Worm (Caenorhabditis elegans) whole organism, L2 larva: Measurements from ENCODE around the gene C01G6.3.

Experiments
- C34F6.9 ChIP-seq: fragments of 150-350 bp; optimal IDR thresholded peaks from 2 replicates; lab custom pipeline; 2014; ENCODE audit warnings: missing biosample characterization, missing genetic modification characterization
- F13H6.1 ChIP-seq: sonication (generic microtip); optimal IDR thresholded peaks from 2 replicates; lab custom pipeline; 2016; ENCODE audit warnings: missing genetic modification characterization, missing compliant biosample characterization
- R02D3.7 ChIP-seq: fragments of 150-350 bp; optimal IDR thresholded peaks from 2 replicates; lab custom pipeline; 2014; ENCODE audit warnings: missing biosample characterization, missing genetic modification characterization
- Y55F3AM.14 ChIP-seq: fragments of 200-800 bp; sonication (Bioruptor generic); optimal IDR thresholded peaks from 2 replicates; lab custom pipeline; 2018; ENCODE audit warnings: mild to moderate bottlenecking, missing genetic modification characterization, missing compliant biosample characterization
- ZK546.5 ChIP-seq: sonication (generic microtip); optimal IDR thresholded peaks from 2 replicates; lab custom pipeline; 2017; ENCODE audit warnings: missing biosample characterization, missing genetic modification characterization
- alr-1 ChIP-seq: fragments of 150-350 bp; optimal IDR thresholded peaks from 2 replicates; lab custom pipeline; 2014; ENCODE audit warnings: missing biosample characterization, missing genetic modification characterization
- aly-2 ChIP-seq: fragments of 150-350 bp; optimal IDR thresholded peaks from 2 replicates; lab custom pipeline; 2014; ENCODE audit warnings: missing biosample characterization, missing genetic modification characterization
- ama-1 ChIP-seq: fragments of 150-350 bp; optimal IDR thresholded peaks from 2 replicates; lab custom pipeline; 2018; ENCODE audit warnings: inconsistent platforms
- blmp-1 ChIP-seq: sonication (generic microtip); optimal IDR thresholded peaks from 2 replicates; lab custom pipeline; 2017; ENCODE audit warnings: missing genetic modification characterization, mild to moderate bottlenecking, missing compliant biosample characterization, antibody characterized with exemption, moderate library complexity; ENCODE audit not compliant: insufficient read depth
- ceh-16 ChIP-seq: fragments of 150-350 bp; optimal IDR thresholded peaks from 2 replicates; lab custom pipeline; 2014; ENCODE audit warnings: missing biosample characterization, missing genetic modification characterization
- ceh-82 ChIP-seq: fragments of 150-350 bp; optimal IDR thresholded peaks from 2 replicates; lab custom pipeline; 2014; ENCODE audit warnings: missing biosample characterization, missing genetic modification characterization
- crh-2 ChIP-seq: sonication (generic microtip); optimal IDR thresholded peaks from 2 replicates; lab custom pipeline; 2017; ENCODE audit warnings: missing biosample characterization, missing genetic modification characterization
- dmd-4 ChIP-seq: sonication (generic microtip); optimal IDR thresholded peaks from 2 replicates; lab custom pipeline; 2017; ENCODE audit warnings: missing biosample characterization, missing genetic modification characterization
- egl-27 ChIP-seq: sonication (generic microtip); optimal IDR thresholded peaks from 3 replicates; lab custom pipeline; 2017; ENCODE audit warnings: missing biosample characterization, missing genetic modification reagents, missing genetic modification characterization
- elt-1 ChIP-seq: fragments of 150-350 bp; optimal IDR thresholded peaks from 2 replicates; lab custom pipeline; 2014; ENCODE audit warnings: missing biosample characterization, missing genetic modification characterization
- elt-3 ChIP-seq: sonication (generic microtip); optimal IDR thresholded peaks from 2 replicates; lab custom pipeline; 2017; ENCODE audit warnings: missing biosample characterization, missing genetic modification characterization
- fos-1 ChIP-seq: fragments of 150-350 bp; optimal IDR thresholded peaks from 2 replicates; lab custom pipeline; 2014; ENCODE audit warnings: missing biosample characterization, missing genetic modification characterization
- gmeb-1 ChIP-seq: fragments of 150-350 bp; optimal IDR thresholded peaks from 2 replicates; lab custom pipeline; 2014; ENCODE audit warnings: missing biosample characterization, missing genetic modification characterization
- lin-11 ChIP-seq: fragments of 150-350 bp; sonication (generic microtip); optimal IDR thresholded peaks from 2 replicates; lab custom pipeline; 2014; ENCODE audit warnings: missing biosample characterization, missing genetic modification characterization, inconsistent platforms, mixed read lengths
- lin-13 ChIP-seq: fragments of 150-350 bp; optimal IDR thresholded peaks from 2 replicates; lab custom pipeline; 2014; ENCODE audit warnings: missing biosample characterization, missing genetic modification reagents, missing genetic modification characterization
- lin-39 ChIP-seq: fragments of 150-350 bp; optimal IDR thresholded peaks from 2 replicates; lab custom pipeline; 2014; ENCODE audit warnings: missing biosample characterization, missing genetic modification reagents, missing genetic modification characterization
- lsy-2 ChIP-seq, 2 experiments: fragments of 150-350 bp in 1 of 2; sonication (generic microtip) in 1 of 2; optimal IDR thresholded peaks; 2 replicates each; lab custom pipeline; 2014 to 2017; ENCODE audit warnings: missing biosample characterization in 2 of 2, missing genetic modification characterization in 2 of 2
- mab-5 ChIP-seq: fragments of 150-350 bp; optimal IDR thresholded peaks from 2 replicates; lab custom pipeline; 2014; ENCODE audit warnings: missing biosample characterization, missing genetic modification characterization
- mbf-1 ChIP-seq: sonication (generic microtip); optimal IDR thresholded peaks from 2 replicates; lab custom pipeline; 2017; ENCODE audit warnings: missing biosample characterization, missing genetic modification characterization
- mdl-1 ChIP-seq, 2 experiments: fragments of 150-350 bp in 1 of 2; sonication (generic microtip) in 1 of 2; optimal IDR thresholded peaks; 2 replicates each; lab custom pipeline; 2017; ENCODE audit warnings: missing biosample characterization in 2 of 2, missing genetic modification characterization in 2 of 2
- nhr-10 ChIP-seq: sonication (generic microtip); optimal IDR thresholded peaks from 2 replicates; lab custom pipeline; 2017; ENCODE audit warnings: missing biosample characterization, missing genetic modification characterization
- nhr-11 ChIP-seq: fragments of 150-350 bp; optimal IDR thresholded peaks from 2 replicates; lab custom pipeline; 2014; ENCODE audit warnings: missing biosample characterization, missing genetic modification characterization
- nhr-12 ChIP-seq: fragments of 150-350 bp; optimal IDR thresholded peaks from 2 replicates; lab custom pipeline; 2014; ENCODE audit warnings: missing biosample characterization, missing genetic modification characterization
- nhr-129 ChIP-seq: fragments of 150-350 bp; optimal IDR thresholded peaks from 2 replicates; lab custom pipeline; 2014; ENCODE audit warnings: missing biosample characterization, missing genetic modification characterization
- nhr-21 ChIP-seq: fragments of 150-350 bp; optimal IDR thresholded peaks from 2 replicates; lab custom pipeline; 2014; ENCODE audit warnings: missing biosample characterization, missing genetic modification characterization
- nhr-23 ChIP-seq: fragments of 150-350 bp; optimal IDR thresholded peaks from 2 replicates; lab custom pipeline; 2014; ENCODE audit warnings: missing biosample characterization, missing genetic modification reagents, missing genetic modification characterization
- nhr-237 ChIP-seq: fragments of 150-350 bp; optimal IDR thresholded peaks from 2 replicates; lab custom pipeline; 2014; ENCODE audit warnings: missing biosample characterization, missing genetic modification characterization
- nhr-25 ChIP-seq: fragments of 150-350 bp; sonication (generic microtip); optimal IDR thresholded peaks from 3 replicates; lab custom pipeline; 2014; ENCODE audit warnings: missing biosample characterization, missing genetic modification characterization
- nhr-6 ChIP-seq: fragments of 150-350 bp; optimal IDR thresholded peaks from 2 replicates; lab custom pipeline; 2014; ENCODE audit warnings: missing biosample characterization, missing genetic modification characterization
- nhr-77 ChIP-seq: fragments of 150-350 bp; optimal IDR thresholded peaks from 2 replicates; lab custom pipeline; 2014; ENCODE audit warnings: missing biosample characterization, missing genetic modification characterization
- peb-1 ChIP-seq: fragments of 150-350 bp; optimal IDR thresholded peaks from 2 replicates; lab custom pipeline; 2014; ENCODE audit warnings: missing biosample characterization, missing genetic modification characterization
- sem-4 ChIP-seq: fragments of 150-350 bp; optimal IDR thresholded peaks from 2 replicates; lab custom pipeline; 2014; ENCODE audit warnings: missing biosample characterization, missing genetic modification reagents, missing genetic modification characterization
- skn-1 ChIP-seq: sonication (generic microtip); optimal IDR thresholded peaks from 2 replicates; lab custom pipeline; 2017; ENCODE audit warnings: missing biosample characterization, missing genetic modification characterization
- sma-3 ChIP-seq: sonication (generic microtip); optimal IDR thresholded peaks from 2 replicates; lab custom pipeline; 2016; ENCODE audit warnings: missing genetic modification reagents, missing genetic modification characterization, missing compliant biosample characterization
- sma-9 ChIP-seq, 2 experiments: fragments of 150-350 bp in 1 of 2; sonication (generic microtip) in 1 of 2; optimal IDR thresholded peaks; 2 replicates each; lab custom pipeline; 2014 to 2016; ENCODE audit warnings: missing genetic modification characterization in 2 of 2, mild to moderate bottlenecking in 1 of 2, missing biosample characterization in 1 of 2, missing compliant biosample characterization in 1 of 2, missing genetic modification reagents in 1 of 2, moderate library complexity in 1 of 2
- snpc-4 ChIP-seq: fragments of 150-350 bp; optimal IDR thresholded peaks from 2 replicates; lab custom pipeline; 2014; ENCODE audit warnings: missing biosample characterization, missing genetic modification characterization
- unc-39 ChIP-seq: fragments of 150-350 bp; optimal IDR thresholded peaks from 2 replicates; lab custom pipeline; 2014; ENCODE audit warnings: missing biosample characterization, missing genetic modification characterization
- unc-55 ChIP-seq: fragments of 150-350 bp; sonication (generic microtip); optimal IDR thresholded peaks from 3 replicates; lab custom pipeline; 2014; ENCODE audit warnings: missing biosample characterization, missing genetic modification reagents, missing genetic modification characterization
- unc-62 ChIP-seq: fragments of 150-350 bp; optimal IDR thresholded peaks from 2 replicates; lab custom pipeline; 2014; ENCODE audit warnings: missing biosample characterization, missing genetic modification reagents, missing genetic modification characterization
- zag-1 ChIP-seq: fragments of 150-350 bp; optimal IDR thresholded peaks from 2 replicates; lab custom pipeline; 2014; ENCODE audit warnings: missing biosample characterization, missing genetic modification characterization
- ztf-1 ChIP-seq: fragments of 200-800 bp; sonication (Bioruptor generic); conservative IDR thresholded peaks from 2 replicates; pipeline ENCODE4 v1.3.6; 2022; ENCODE audit warnings: missing genetic modification characterization, missing compliant biosample characterization
- ztf-11 ChIP-seq: sonication (generic microtip); optimal IDR thresholded peaks from 2 replicates; lab custom pipeline; 2017; ENCODE audit warnings: missing biosample characterization, missing genetic modification characterization
- ztf-4 ChIP-seq: fragments of 150-350 bp; optimal IDR thresholded peaks from 2 replicates; lab custom pipeline; 2014; ENCODE audit warnings: missing biosample characterization, missing genetic modification characterization

The C01G6.3 gene

ce11 chrII:9282787-9283186, 13.1 kb downstream of the C01G6.3 start (continued):
- no peak for TF ChIP-seq dmd-4
- no peak for TF ChIP-seq elt-3 (tag; lab: Kevin White, UChicago)
- TF ChIP-seq ztf-1 = no peak
- TF ChIP-seq nhr-10 (tag; lab: Kevin White, UChicago) = peak; percentile 10
- no peak for TF ChIP-seq nhr-12 (tag; lab: Kevin White, UChicago)
- no peak for TF ChIP-seq nhr-23 (tag; lab: Kevin White, UChicago)
- TF ChIP-seq ZK546.5 (tag; lab: Kevin White, UChicago) = no peak

- TF ChIP-seq ZK546.5 (tag; lab: Kevin White, UChicago) = no peak
- peak; percentile 76 for TF ChIP-seq nhr-21 (tag; lab: Kevin White, UChicago)
- TF ChIP-seq skn-1 (tag; lab: Kevin White, UChicago) = no peak
- peak; percentile 10 for TF ChIP-seq lin-13 (GFP tag; lab: Kevin White, UChicago)
- TF ChIP-seq unc-55 (GFP tag; lab: Kevin White, UChicago) = no peak
- TF ChIP-seq elt-1 (tag; lab: Kevin White, UChicago) = no peak
- TF ChIP-seq sma-9 (GFP tag; optimal IDR thresholded peaks at IDR 0.05; lab: Kevin White, UChicago) = peak; percentile 95
- TF ChIP-seq sma-9 (tag; optimal IDR thresholded peaks at IDR 0.05; lab: Kevin White, UChicago) = no peak
- TF ChIP-seq sma-3 = peak; percentile 62
- peak; percentile 32 for TF ChIP-seq nhr-25
- peak; percentile 90 for TF ChIP-seq fos-1 (tag; lab: Kevin White, UChicago)
- no peak for TF ChIP-seq nhr-11 (tag; lab: Kevin White, UChicago)
- no peak for TF ChIP-seq snpc-4 (tag; lab: Kevin White, UChicago)
- peak; percentile 82 for TF ChIP-seq ceh-16 (tag; lab: Kevin White, UChicago)
- peak in 1 of 2 experiments; percentile 80 for TF ChIP-seq lsy-2 (tag; optimal IDR thresholded peaks at IDR 0.05; lab: Kevin White, UChicago)
- peak; percentile 61 for TF ChIP-seq egl-27 (tag; lab: Kevin White, UChicago)
- TF ChIP-seq peb-1 (tag; lab: Kevin White, UChicago) = no peak
- no peak for TF ChIP-seq R02D3.7
- TF ChIP-seq sem-4 (tag; lab: Kevin White, UChicago) = no peak
- TF ChIP-seq nhr-12 (tag; lab: Kevin White, UChicago) = no peak
- no peak for TF ChIP-seq ztf-11
- no peak for TF ChIP-seq ztf-4
- TF ChIP-seq zag-1 (tag; lab: Kevin White, UChicago) = no peak
- no peak for TF ChIP-seq lin-11 (tag; lab: Kevin White, UChicago)
- no peak for TF ChIP-seq blmp-1
- no peak for TF ChIP-seq lin-39
- TF ChIP-seq elt-3 (tag; lab: Kevin White, UChicago) = no peak
- no peak for TF ChIP-seq aly-2
- peak; percentile 94 for TF ChIP-seq nhr-129 (tag; lab: Kevin White, UChicago)
- peak; percentile 74 for TF ChIP-seq gmeb-1 (tag; lab: Kevin White, UChicago)
- no peak for TF ChIP-seq nhr-10 (tag; lab: Kevin White, UChicago)
- TF ChIP-seq C34F6.9 (tag; lab: Kevin White, UChicago) = peak; percentile 64
- TF ChIP-seq ceh-82 (tag; lab: Kevin White, UChicago) = no peak
- TF ChIP-seq mbf-1 (tag; lab: Kevin White, UChicago) = no peak
- no peak for TF ChIP-seq unc-39
- peak; percentile 71 to 90 for TF ChIP-seq mdl-1 (tag; optimal IDR thresholded peaks at IDR 0.05; lab: Kevin White, UChicago)
- no peak for TF ChIP-seq nhr-23 (tag; lab: Kevin White, UChicago)
- peak; percentile 33 for TF ChIP-seq nhr-6
- peak; percentile 8 for TF ChIP-seq Y55F3AM.14 (GFP tag; lab: Kevin White, UChicago)
- no peak for TF ChIP-seq nhr-237 (tag; lab: Kevin White, UChicago)
- peak; percentile 83 for TF ChIP-seq crh-2 (tag; lab: Kevin White, UChicago)
- TF ChIP-seq mab-5 (tag; lab: Kevin White, UChicago) = no peak
- TF ChIP-seq nhr-77 = no peak
- TF ChIP-seq ama-1 (lab: Kevin White, UChicago) = no peak
- TF ChIP-seq ztf-1 = no peak
- TF ChIP-seq dmd-4 = no peak
- no peak for TF ChIP-seq unc-62
- TF ChIP-seq alr-1 = no peak
- peak; percentile 79 for TF ChIP-seq F13H6.1 (tag; lab: Kevin White, UChicago)
These were observed 14.1 kb downstream of the C01G6.3 start for ce11 chrII:9283668-9284357.
